Worm (Caenorhabditis elegans) whole organism, L4 larva: Measurements from ENCODE around the gene spig-4.

Experiments
- D1046.2 ChIP-seq: fragments of 200-800 bp; sonication (Bioruptor generic); IDR thresholded peaks from 2 replicates; pipeline ENCODE4 v1.3.6; 2022; ENCODE audit warnings: missing genetic modification characterization, missing compliant biosample characterization
- F10B5.3 ChIP-seq: sonication (generic microtip); optimal IDR thresholded peaks from 2 replicates; lab custom pipeline; 2016; ENCODE audit warnings: mild to moderate bottlenecking, missing genetic modification characterization, missing compliant biosample characterization
- F26F4.8 ChIP-seq: fragments of 200-800 bp; sonication (Bioruptor generic); conservative IDR thresholded peaks from 2 replicates; pipeline ENCODE4 v1.3.6; 2022; ENCODE audit warnings: missing genetic modification characterization, missing compliant biosample characterization
- aha-1 ChIP-seq: fragments of 150-350 bp; peaks from one replicate; lab custom pipeline; 2014; ENCODE audit warnings: missing biosample characterization, missing genetic modification characterization
- aly-2 ChIP-seq: sonication (generic microtip); optimal IDR thresholded peaks from 2 replicates; lab custom pipeline; 2018; ENCODE audit warnings: missing biosample characterization, missing genetic modification characterization
- ama-1 ChIP-seq: fragments of 150-350 bp; optimal IDR thresholded peaks from 2 replicates; lab custom pipeline; 2014; ENCODE audit warnings: inconsistent platforms, mixed read lengths
- arid-1 ChIP-seq: fragments of 200-800 bp; sonication (Bioruptor generic); conservative IDR thresholded peaks from 2 replicates; pipeline ENCODE4 v1.3.6; 2022; ENCODE audit warnings: missing genetic modification reagents, missing genetic modification characterization, missing compliant biosample characterization
- attf-4 ChIP-seq: sonication (generic microtip); optimal IDR thresholded peaks from 3 replicates; lab custom pipeline; 2017; ENCODE audit warnings: missing biosample characterization, missing genetic modification characterization
- ceh-28 ChIP-seq: fragments of 150-350 bp; optimal IDR thresholded peaks from 2 replicates; lab custom pipeline; 2014; ENCODE audit warnings: missing biosample characterization, missing genetic modification reagents, missing genetic modification characterization
- ceh-32 ChIP-seq: sonication (generic microtip); optimal IDR thresholded peaks from 2 replicates; lab custom pipeline; 2016; ENCODE audit warnings: mild to moderate bottlenecking, missing genetic modification characterization, missing compliant biosample characterization; ENCODE audit not compliant: poor library complexity
- ces-1 ChIP-seq: fragments of 150-350 bp; sonication (generic microtip); optimal IDR thresholded peaks from 4 replicates; lab custom pipeline; 2014; ENCODE audit warnings: missing biosample characterization, missing genetic modification reagents, missing genetic modification characterization
- daf-12 ChIP-seq: fragments of 150-350 bp; optimal IDR thresholded peaks from 2 replicates; lab custom pipeline; 2014; ENCODE audit warnings: missing biosample characterization, missing genetic modification reagents, missing genetic modification characterization
- dmd-6 ChIP-seq: fragments of 200-800 bp; sonication (Bioruptor generic); IDR thresholded peaks from 2 replicates; pipeline ENCODE4 v1.3.6; 2022; ENCODE audit warnings: missing genetic modification reagents, missing genetic modification characterization, missing compliant biosample characterization
- dmd-8 ChIP-seq: fragments of 200-800 bp; sonication (Bioruptor generic); IDR thresholded peaks from 2 replicates; pipeline ENCODE4 v1.3.6; 2022; ENCODE audit warnings: missing genetic modification characterization, missing compliant biosample characterization
- dpl-1 ChIP-seq: fragments of 150-350 bp; optimal IDR thresholded peaks from 2 replicates; lab custom pipeline; 2014; ENCODE audit warnings: missing biosample characterization, missing genetic modification reagents, missing genetic modification characterization
- egl-27 ChIP-seq: sonication (generic microtip); optimal IDR thresholded peaks from 3 replicates; lab custom pipeline; 2017; ENCODE audit warnings: missing biosample characterization, missing genetic modification reagents, missing genetic modification characterization
- egl-43 ChIP-seq: fragments of 200-800 bp; sonication (Bioruptor generic); IDR thresholded peaks from 2 replicates; pipeline ENCODE4 v1.3.6; 2022; ENCODE audit warnings: missing genetic modification reagents, missing genetic modification characterization, missing compliant biosample characterization
- lim-7 ChIP-seq: fragments of 200-800 bp; sonication (Bioruptor generic); IDR thresholded peaks from 2 replicates; pipeline ENCODE4 v1.3.6; 2022; ENCODE audit warnings: missing genetic modification characterization, missing compliant biosample characterization
- lin-13 ChIP-seq: fragments of 150-350 bp; optimal IDR thresholded peaks from 2 replicates; lab custom pipeline; 2014; ENCODE audit warnings: missing biosample characterization, missing genetic modification reagents, missing genetic modification characterization
- lin-29 ChIP-seq: fragments of 200-800 bp; sonication (Bioruptor generic); IDR thresholded peaks from 2 replicates; pipeline ENCODE4 v1.3.6; 2022; ENCODE audit warnings: missing genetic modification reagents, missing genetic modification characterization, missing compliant biosample characterization
- lin-39 ChIP-seq: fragments of 150-350 bp; optimal IDR thresholded peaks from 2 replicates; lab custom pipeline; 2014; ENCODE audit warnings: missing biosample characterization, missing genetic modification reagents, missing genetic modification characterization
- lir-3 ChIP-seq: sonication (generic microtip); optimal IDR thresholded peaks from 2 replicates; lab custom pipeline; 2016; ENCODE audit warnings: mild to moderate bottlenecking, missing genetic modification characterization, missing compliant biosample characterization
- mxl-3 ChIP-seq: fragments of 200-800 bp; sonication (Bioruptor generic); optimal IDR thresholded peaks from 2 replicates; lab custom pipeline; 2018; ENCODE audit warnings: mild to moderate bottlenecking, missing genetic modification characterization, missing compliant biosample characterization
- nhr-42 ChIP-seq: fragments of 200-800 bp; sonication (Bioruptor generic); IDR thresholded peaks from 2 replicates; pipeline ENCODE4 v1.3.6; 2022; ENCODE audit warnings: missing genetic modification characterization, missing compliant biosample characterization
- nhr-48 ChIP-seq: sonication (generic microtip); optimal IDR thresholded peaks from 2 replicates; lab custom pipeline; 2016; ENCODE audit warnings: mild to moderate bottlenecking, missing genetic modification characterization, missing compliant biosample characterization
- nhr-77 ChIP-seq: fragments of 150-350 bp; optimal IDR thresholded peaks from 2 replicates; lab custom pipeline; 2014; ENCODE audit warnings: missing biosample characterization, missing genetic modification characterization
- php-3 ChIP-seq: fragments of 200-800 bp; sonication (Bioruptor generic); IDR thresholded peaks from 2 replicates; pipeline ENCODE4 v1.3.6; 2022; ENCODE audit warnings: missing genetic modification reagents, missing genetic modification characterization, missing compliant biosample characterization
- pqm-1 ChIP-seq: sonication (generic microtip); optimal IDR thresholded peaks from 2 replicates; lab custom pipeline; 2017; ENCODE audit warnings: missing biosample characterization, missing genetic modification characterization
- sdz-12 ChIP-seq: fragments of 200-800 bp; sonication (Bioruptor generic); optimal IDR thresholded peaks from 2 replicates; lab custom pipeline; 2018; ENCODE audit warnings: mild to moderate bottlenecking, missing genetic modification characterization, missing compliant biosample characterization
- set-16 ChIP-seq: fragments of 200-800 bp; sonication (Bioruptor generic); IDR thresholded peaks from 2 replicates; pipeline ENCODE4 v1.3.6; 2022; ENCODE audit warnings: missing genetic modification reagents, missing genetic modification characterization, missing compliant biosample characterization
- spr-1 ChIP-seq: sonication (generic microtip); optimal IDR thresholded peaks from 2 replicates; lab custom pipeline; 2016; ENCODE audit warnings: mild to moderate bottlenecking, missing genetic modification characterization, missing compliant biosample characterization
- tag-97 ChIP-seq: fragments of 200-800 bp; sonication (Bioruptor generic); IDR thresholded peaks from 2 replicates; pipeline ENCODE4 v1.3.6; 2022; ENCODE audit warnings: missing genetic modification characterization, missing compliant biosample characterization
- unc-130 ChIP-seq: sonication (generic microtip); optimal IDR thresholded peaks from 2 replicates; lab custom pipeline; 2016; ENCODE audit warnings: missing genetic modification reagents, missing genetic modification characterization, missing compliant biosample characterization
- unc-62 ChIP-seq, 3 experiments: fragments of 150-350 bp in 1 of 3; sonication (generic microtip); optimal IDR thresholded peaks in 2 of 3; peaks in 1 of 3; 1 replicate in 1 of 3; 2 replicates in 2 of 3; lab custom pipeline; 2014 to 2017; ENCODE audit warnings: missing biosample characterization in 3 of 3, missing genetic modification characterization in 3 of 3, missing genetic modification reagents in 3 of 3, missing genotype in 1 of 3
- vab-7 ChIP-seq: fragments of 200-800 bp; sonication (Bioruptor generic); IDR thresholded peaks from 2 replicates; pipeline ENCODE4 v1.3.6; 2022; ENCODE audit warnings: missing genetic modification reagents, missing genetic modification characterization, missing compliant biosample characterization
- zag-1 ChIP-seq: fragments of 150-350 bp; optimal IDR thresholded peaks from 2 replicates; lab custom pipeline; 2014; ENCODE audit warnings: missing biosample characterization, missing genetic modification characterization
- zfp-2 ChIP-seq: sonication (generic microtip); optimal IDR thresholded peaks from 2 replicates; lab custom pipeline; 2016; ENCODE audit warnings: mild to moderate bottlenecking, missing genetic modification characterization, missing compliant biosample characterization
- zfp-3 ChIP-seq: fragments of 200-800 bp; sonication (Bioruptor generic); conservative IDR thresholded peaks from 2 replicates; pipeline ENCODE4 v1.3.6; 2022; ENCODE audit warnings: missing genetic modification reagents, missing genetic modification characterization, missing compliant biosample characterization

Gene spig-4

ce11 chrV:14354258-14354877, 47.7 kb upstream of the spig-4 start, which contains the start of gene Y49A3A.3 (continued):
- TF ChIP-seq unc-62 (GFP tag; optimal IDR thresholded peaks at IDR 0.05 in 1 of 2; lab: Kevin White, UChicago) (peak in 1 of 2 experiments; percentile 94), unc-62 (tag; optimal IDR thresholded peaks at IDR 0.05; lab: Kevin White, UChicago) (no peak), unc-130 (no peak), lir-3 (tag; lab: Kevin White, UChicago) (no peak), lin-13 (peak; percentile 7), dpl-1 (GFP tag; lab: Kevin White, UChicago) (no peak), daf-12 (tag; lab: Kevin White, UChicago) (no peak), tag-97 (no peak), egl-43 (GFP tag; lab: Robert Waterston, UW) (peak; percentile 69; the same call in 1 of the 2 replicates), F26F4.8 (GFP tag; lab: Robert Waterston, UW) (peak; percentile 27; the same call in 1 of the 2 replicates), dmd-8 (no peak), F10B5.3 (tag; lab: Kevin White, UChicago) (no peak), ces-1 (GFP tag; lab: Kevin White, UChicago) (no peak), spr-1 (tag; lab: Kevin White, UChicago) (peak; percentile 65), nhr-42 (0 out of 2 replicates have a peak, but pooled peaks have one; percentile 27), arid-1 (peak; percentile 58; the same call in 1 of the 2 replicates), mxl-3 (GFP tag; lab: Kevin White, UChicago) (peak; percentile 9), ceh-28 (tag; lab: Kevin White, UChicago) (no peak), zfp-2 (tag; lab: Kevin White, UChicago) (no peak), pqm-1 (no peak), vab-7 (GFP tag; lab: Robert Waterston, UW) (peak; percentile 49; the same call in 1 of the 2 replicates), lin-39 (tag; lab: Kevin White, UChicago) (no peak), ama-1 (peak; percentile 80), D1046.2 (0 out of 2 replicates have a peak, but pooled peaks have one; percentile 7), ceh-32 (tag; lab: Kevin White, UChicago) (no peak), zfp-3 (GFP tag; lab: Robert Waterston, UW) (peak; percentile 82; the same call in 1 of the 2 replicates), nhr-48 (peak; percentile 57), dmd-6 (peak; percentile 54), lim-7 (GFP tag; lab: Robert Waterston, UW) (no peak), lin-29 (no peak), php-3 (GFP tag; lab: Robert Waterston, UW) (no peak; the same call in 1 of the 2 replicates), nhr-77 (tag; lab: Kevin White, UChicago) (no peak), sdz-12 (GFP tag; lab: Kevin White, UChicago) (peak; percentile 85), zag-1 (tag; lab: Kevin White, UChicago) (no peak), egl-27 (tag; lab: Kevin White, UChicago) (no peak), attf-4 (no peak)
- TF ChIP-seq, all 104 proteins: peak for 46

- TF ChIP-seq ama-1 (no peak), set-16 (GFP tag; lab: Robert Waterston, UW) (peak; percentile 56), aha-1 (tag; lab: Kevin White, UChicago) (peak; percentile 81), mxl-3 (GFP tag; lab: Kevin White, UChicago) (peak; percentile 5)
These were observed 45.4 kb upstream of the spig-4 start for ce11 chrV:14352032-14352431.

- no peak for TF ChIP-seq aly-2 (tag; lab: Kevin White, UChicago)
- TF ChIP-seq unc-62 (GFP tag; optimal IDR thresholded peaks at IDR 0.05 in 1 of 2; lab: Kevin White, UChicago) = peak in 1 of 2 experiments; percentile 72
- TF ChIP-seq unc-62 (tag; optimal IDR thresholded peaks at IDR 0.05; lab: Kevin White, UChicago) = no peak
These were observed 45.0 kb upstream of the spig-4 start, which contains the start of gene vha-13 for ce11 chrV:14351629-14352028. TSS of gene vha-13 (plus strand) at chrV:14351709.
